Worm (Caenorhabditis elegans): Measurements from ENCODE around the gene F42A10.9.

ce11 chrIII:6168497-6169227, 4.3 kb downstream of the F42A10.9 start, which contains the start of gene efk-1:
- TF ChIP-seq fkh-10 (GFP tag; optimal IDR thresholded peaks at IDR 0.05) (no peak), T23F11.4 (GFP tag; optimal IDR thresholded peaks at IDR 0.05) (no peak), nfya-1 (tag; optimal IDR thresholded peaks at IDR 0.05) (no peak), pat-9 (tag; optimal IDR thresholded peaks at IDR 0.05) (no peak), eyg-1 (tag; optimal IDR thresholded peaks at IDR 0.05) (no peak)
